Fruit fly (Drosophila melanogaster): ENCODE measurements around the gene Orp8.

DNA sequence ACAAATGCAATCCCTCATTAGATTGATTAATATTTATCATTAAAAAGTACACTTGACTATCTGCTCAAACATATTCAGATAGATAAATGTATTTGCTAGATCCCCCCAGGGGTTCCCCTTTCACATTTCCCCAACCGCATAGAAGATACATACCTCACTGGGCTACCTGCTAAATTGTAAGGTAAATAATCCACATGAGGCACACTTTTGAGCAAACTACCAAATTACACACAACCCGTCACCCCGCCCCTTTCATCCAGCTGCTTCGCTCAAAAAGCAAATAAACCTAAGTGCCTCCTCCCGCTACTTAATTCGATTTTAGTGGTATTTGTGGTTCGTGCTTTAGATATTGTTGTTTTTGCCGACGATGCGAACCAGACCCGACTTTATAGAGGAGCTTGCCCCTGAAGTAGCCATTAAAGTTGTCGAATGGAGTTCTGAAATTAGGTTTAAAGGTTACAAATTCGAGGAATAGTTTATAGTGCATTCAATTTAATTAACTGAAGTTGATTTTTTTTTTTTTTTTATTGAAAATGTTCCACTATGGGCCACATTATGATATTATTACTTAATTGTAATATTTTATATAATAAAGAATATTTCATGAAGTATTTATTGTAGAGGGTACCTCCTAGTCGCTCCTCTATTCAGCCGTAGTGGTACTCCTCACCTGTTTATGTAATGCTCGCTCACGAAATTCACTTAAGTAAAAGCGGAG lies 46.1 kb upstream of the Orp8 start:
- TF ChIP-seq usp (GFP tag; optimal IDR thresholded peaks at IDR 0.05) (no peak), Abd-B (GFP tag; optimal IDR thresholded peaks at IDR 0.05) (no peak), GATAd (GFP tag; optimal IDR thresholded peaks at IDR 0.05) (no peak), h (GFP tag; optimal IDR thresholded peaks at IDR 0.05) (no peak), Vsx2 (GFP tag; optimal IDR thresholded peaks at IDR 0.05; ENCODE audit: partially characterized antibody) (no peak), brk (GFP tag; optimal IDR thresholded peaks at IDR 0.05) (no peak)
